Fruit fly (Drosophila melanogaster) whole organism, wandering third instar larva: ENCODE data around the gene CG11899.

ENCODE experiments used
- Abd-B ChIP-seq: fragments of >200 bp; optimal IDR thresholded peaks from 2 replicates; lab custom pipeline; 2017; ENCODE audit warnings: missing biosample characterization, missing genetic modification characterization
- Dfd ChIP-seq: fragments of >200 bp; optimal IDR thresholded peaks from 2 replicates; lab custom pipeline; 2017; ENCODE audit warnings: missing biosample characterization, missing genetic modification characterization
- Dif ChIP-seq: fragments of 200-275, 200-300 bp; sonication (Bioruptor generic); optimal IDR thresholded peaks from 2 replicates; lab custom pipeline; 2018; ENCODE audit warnings: missing biosample characterization, missing genetic modification characterization; ENCODE audit not compliant: partially characterized antibody
- Hnf4 ChIP-seq: fragments of 200-800 bp; sonication (Bioruptor generic); optimal IDR thresholded peaks from 2 replicates; lab custom pipeline; 2016; ENCODE audit warnings: missing biosample characterization, mild to moderate bottlenecking, missing genetic modification characterization
- Jra ChIP-seq: sonication (Bioruptor generic); optimal IDR thresholded peaks from 2 replicates; lab custom pipeline; 2016; ENCODE audit warnings: missing biosample characterization, missing genetic modification characterization
- Myc ChIP-seq: fragments of >200 bp; optimal IDR thresholded peaks from 2 replicates; lab custom pipeline; 2017
- N ChIP-seq: fragments of >200 bp; optimal IDR thresholded peaks from 2 replicates; lab custom pipeline; 2018; ENCODE audit warnings: missing biosample characterization, missing external identifiers, missing genetic modification characterization
- Sp1 ChIP-seq: fragments of 200-800 bp; sonication (Bioruptor generic); optimal IDR thresholded peaks from 3 replicates; lab custom pipeline; 2019; ENCODE audit warnings: missing biosample characterization, mild to moderate bottlenecking, missing genetic modification characterization, moderate library complexity
- foxo ChIP-seq, 2 experiments: fragments of 200-800 bp; sonication (Bioruptor generic); optimal IDR thresholded peaks; 2 replicates in 1 of 2; 3 replicates in 1 of 2; lab custom pipeline; 2016 to 2017; ENCODE audit warnings: missing biosample characterization in 2 of 2, missing genetic modification characterization in 2 of 2
- h ChIP-seq: fragments of 200-800 bp; sonication (Bioruptor generic); optimal IDR thresholded peaks from 3 replicates; lab custom pipeline; 2016; ENCODE audit warnings: missing biosample characterization, mild to moderate bottlenecking, missing genetic modification characterization
- rgr ChIP-seq: fragments of 200-800 bp; sonication (Bioruptor generic); optimal IDR thresholded peaks from 3 replicates; lab custom pipeline; 2016; ENCODE audit warnings: missing biosample characterization, mild to moderate bottlenecking, missing genetic modification characterization
- sage ChIP-seq: fragments of 200-800 bp; sonication (Bioruptor generic); optimal IDR thresholded peaks from 2 replicates; lab custom pipeline; 2016; ENCODE audit warnings: missing biosample characterization, mild to moderate bottlenecking, missing genetic modification characterization
- sv ChIP-seq: fragments of 200-800 bp; sonication (Bioruptor generic); optimal IDR thresholded peaks from 3 replicates; lab custom pipeline; 2016; ENCODE audit warnings: missing biosample characterization, missing genetic modification characterization

DNA sequence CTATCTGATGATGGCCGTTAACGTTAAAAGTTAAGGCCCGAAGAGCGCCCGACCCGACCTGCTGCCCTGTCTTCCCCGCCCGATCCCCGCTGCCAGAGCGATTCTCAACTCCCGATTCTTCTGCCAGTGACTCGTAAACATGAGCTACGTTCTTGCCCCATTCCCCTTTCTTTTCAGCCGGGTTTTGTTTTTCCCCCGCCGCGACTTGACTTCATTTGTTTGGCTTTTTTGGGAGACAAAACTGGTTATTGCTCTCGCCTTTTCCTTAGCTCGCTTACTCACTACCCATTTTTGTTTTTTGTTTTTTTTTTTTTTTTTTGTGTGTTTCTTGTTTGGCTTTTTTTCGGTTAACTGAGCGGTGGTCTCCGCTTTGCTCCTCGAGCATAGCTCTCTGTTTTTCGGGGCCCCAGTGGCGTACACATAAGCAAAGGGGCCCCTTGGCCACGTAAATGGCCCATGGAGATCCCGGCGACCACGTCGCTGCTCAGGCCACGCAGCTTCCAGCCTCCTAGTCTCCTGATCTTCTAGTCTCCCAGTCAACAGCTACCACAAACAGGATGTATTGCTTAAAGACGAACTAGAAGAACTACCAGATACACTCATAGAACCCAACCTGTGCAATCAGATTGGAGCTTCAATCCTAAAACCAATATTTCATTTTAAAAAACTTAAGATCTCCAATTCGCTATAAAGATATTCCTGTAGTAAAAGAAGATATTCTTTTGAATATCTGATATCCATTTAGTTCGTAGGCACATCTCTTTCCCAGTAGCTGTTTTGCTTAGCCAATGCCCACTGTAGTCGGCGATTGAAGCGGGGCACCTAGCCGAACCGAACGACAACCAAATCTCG is 10.5 kb downstream of the CG11899 start:
- TF ChIP-seq Myc (lab: Kevin White, UChicago), result no peak
- TF ChIP-seq Dif (GFP tag; lab: Kevin White, UChicago), result peak; percentile 59
- TF ChIP-seq Sp1, result peak; percentile 53
- TF ChIP-seq N (GFP tag; lab: Kevin White, UChicago), result no peak
- no peak for TF ChIP-seq sv (GFP tag; lab: Kevin White, UChicago)
- no peak for TF ChIP-seq rgr (GFP tag; lab: Kevin White, UChicago)
- TF ChIP-seq Jra (GFP tag; lab: Kevin White, UChicago), result peak; percentile 5
- no peak for TF ChIP-seq Dfd (GFP tag; lab: Kevin White, UChicago)
- TF ChIP-seq Abd-B (GFP tag; lab: Kevin White, UChicago), result no peak
- TF ChIP-seq Hnf4 (GFP tag; lab: Kevin White, UChicago), result no peak
- TF ChIP-seq h (GFP tag; lab: Kevin White, UChicago), result peak; percentile 29
- peak; percentile 4 to 16 for TF ChIP-seq foxo (GFP tag; optimal IDR thresholded peaks at IDR 0.05; lab: Kevin White, UChicago)
- TF ChIP-seq sage (GFP tag; lab: Kevin White, UChicago), result peak; percentile 5
